Fruit fly (Drosophila melanogaster): ENCODE data around the gene ouib.

ouib gene

DNA sequence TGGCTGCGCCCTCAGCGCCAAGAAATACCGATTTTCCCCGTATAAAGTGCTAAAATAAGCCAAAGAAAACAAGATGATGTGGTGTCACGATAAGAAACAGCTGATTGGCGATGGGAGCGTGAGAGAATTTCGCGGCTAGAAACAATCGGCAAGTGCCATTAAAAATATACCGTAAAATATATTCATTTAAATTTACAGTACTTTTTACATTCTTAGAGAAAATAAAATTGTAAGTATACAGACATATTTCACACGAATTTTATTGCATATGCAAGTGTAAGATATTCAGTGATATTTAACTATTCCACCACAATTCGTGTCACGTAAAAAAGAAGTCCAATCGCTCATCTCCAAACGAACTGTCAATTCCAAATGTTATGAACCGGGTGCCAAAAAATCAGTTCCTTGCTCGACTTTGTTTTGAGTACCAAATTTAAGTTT lies 48.7 kb upstream of the ouib start, which contains the start of the genes Unc50, CG11755 and CG8043 (continued):
- TF ChIP-seq Hsf (GFP tag; optimal IDR thresholded peaks at IDR 0.05) = peak; percentile 88
- peak; percentile 73 for TF ChIP-seq Adf1 (GFP tag; IDR thresholded peaks at IDR 0.05)
- peak; percentile 83 for TF ChIP-seq Abd-B (GFP tag; optimal IDR thresholded peaks at IDR 0.05)
- TF ChIP-seq CG8089 (GFP tag; optimal IDR thresholded peaks at IDR 0.05) = peak; percentile 47
- peak; percentile 53 for TF ChIP-seq tx (GFP tag; optimal IDR thresholded peaks at IDR 0.05)
- TF ChIP-seq Dfd (GFP tag; optimal IDR thresholded peaks at IDR 0.05) = no peak
- no peak for TF ChIP-seq rib (GFP tag; IDR thresholded peaks at IDR 0.05)
- peak; percentile 77 for TF ChIP-seq tin (GFP tag; optimal IDR thresholded peaks at IDR 0.05)
- peak; percentile 71 for TF ChIP-seq pho (GFP tag; optimal IDR thresholded peaks at IDR 0.05)
- TF ChIP-seq Sry-β (GFP tag; optimal IDR thresholded peaks at IDR 0.05) = peak; percentile 46
- no peak for TF ChIP-seq ham (GFP tag; IDR thresholded peaks at IDR 0.05)
- no peak for TF ChIP-seq TFAM (GFP tag; optimal IDR thresholded peaks at IDR 0.05)
- TF ChIP-seq phol (tag; optimal IDR thresholded peaks at IDR 0.05) = peak; percentile 88
- TF ChIP-seq crc (GFP tag; optimal IDR thresholded peaks at IDR 0.05) = peak; percentile 19
- TF ChIP-seq CG11398 (GFP tag; optimal IDR thresholded peaks at IDR 0.05) = no peak
- TF ChIP-seq Myb (GFP tag; optimal IDR thresholded peaks at IDR 0.05) = peak; percentile 49
- TF ChIP-seq CG10209 (GFP tag; optimal IDR thresholded peaks at IDR 0.05) = peak; percentile 70
- peak; percentile 84 for TF ChIP-seq CG9215 (GFP tag; IDR thresholded peaks at IDR 0.05)
- TF ChIP-seq Aef1 (GFP tag; IDR thresholded peaks at IDR 0.05) = peak; percentile 80
- peak; percentile 82 for TF ChIP-seq lmd (GFP tag; IDR thresholded peaks at IDR 0.05)
- peak; percentile 66 for TF ChIP-seq mirr (GFP tag; optimal IDR thresholded peaks at IDR 0.05)
- peak; percentile 83 for TF ChIP-seq CG17829 (tag; optimal IDR thresholded peaks at IDR 0.05)
- TF ChIP-seq CG7745 (tag; optimal IDR thresholded peaks at IDR 0.05) = no peak
- peak; percentile 84 for TF ChIP-seq Hmr (GFP tag; optimal IDR thresholded peaks at IDR 0.05)
- no peak for TF ChIP-seq Kr (GFP tag; optimal IDR thresholded peaks at IDR 0.05)
- TF ChIP-seq CG12104 (GFP tag; optimal IDR thresholded peaks at IDR 0.05) = peak; percentile 64
- no peak for TF ChIP-seq z (GFP tag; IDR thresholded peaks at IDR 0.05)
- peak; percentile 43 for TF ChIP-seq slp2 (GFP tag; optimal IDR thresholded peaks at IDR 0.05)
- TF ChIP-seq ATbp (GFP tag; optimal IDR thresholded peaks at IDR 0.05) = peak; percentile 32
- peak; percentile 41 for TF ChIP-seq CG8281 (tag; optimal IDR thresholded peaks at IDR 0.05)
- TF ChIP-seq Ets65A (GFP tag) = peak; percentile 93
- TF ChIP-seq knrl (GFP tag; IDR thresholded peaks at IDR 0.05; ENCODE audit: partially characterized antibody) = peak; percentile 99
- TF ChIP-seq CG16863 (GFP tag; optimal IDR thresholded peaks at IDR 0.05) = peak; percentile 44
- TF ChIP-seq slou (GFP tag; optimal IDR thresholded peaks at IDR 0.05) = peak; percentile 78
- TF ChIP-seq CG9727 (GFP tag; optimal IDR thresholded peaks at IDR 0.05) = peak; percentile 82
- TF ChIP-seq bowl (GFP tag; IDR thresholded peaks at IDR 0.05) = no peak
- no peak for TF ChIP-seq kah (GFP tag; optimal IDR thresholded peaks at IDR 0.05)
- no peak for TF ChIP-seq wek (GFP tag; optimal IDR thresholded peaks at IDR 0.05)
- TF ChIP-seq CG8765 (GFP tag; IDR thresholded peaks at IDR 0.05) = peak; percentile 50; the same call in 1 of the 2 replicates
- peak; percentile 76 for TF ChIP-seq tgo (GFP tag; IDR thresholded peaks at IDR 0.05)
- TF ChIP-seq Trl (optimal IDR thresholded peaks at IDR 0.05) = no peak
- peak; percentile 56 for TF ChIP-seq Trl (GFP tag; optimal IDR thresholded peaks at IDR 0.05)
- no peak for TF ChIP-seq Eip74EF (GFP tag; optimal IDR thresholded peaks at IDR 0.05)
- peak; percentile 89 for TF ChIP-seq CG14710 (tag; optimal IDR thresholded peaks at IDR 0.05)
- TF ChIP-seq CG13775 (GFP tag; optimal IDR thresholded peaks at IDR 0.05) = peak; percentile 86
- no peak for TF ChIP-seq btn (GFP tag; optimal IDR thresholded peaks at IDR 0.05)
- no peak for TF ChIP-seq cg (GFP tag; optimal IDR thresholded peaks at IDR 0.05)
- TF ChIP-seq grau (tag; optimal IDR thresholded peaks at IDR 0.05) = peak; percentile 84
- peak; percentile 84 for TF ChIP-seq CG9797 (GFP tag; optimal IDR thresholded peaks at IDR 0.05)
- no peak for TF ChIP-seq gt (GFP tag; IDR thresholded peaks at IDR 0.05)
- TF ChIP-seq Awh (GFP tag; IDR thresholded peaks at IDR 0.05) = 0 out of 2 replicates have a peak, but pooled peaks have one; percentile 25
- peak; percentile 51 for TF ChIP-seq CG4730 (GFP tag; IDR thresholded peaks at IDR 0.05)
